Fruit fly (Drosophila melanogaster) whole organism, pupa: ENCODE measurements around the gene Ptpa.

Source experiments
- CG12605 ChIP-seq: fragments of 200-800 bp; sonication (Bioruptor generic); IDR thresholded peaks from 2 replicates; pipeline ENCODE4 v1.3.6; 2022; ENCODE audit warnings: missing biosample characterization, missing genetic modification characterization
- CG13204 ChIP-seq: fragments of 200-800 bp; sonication (Bioruptor generic); optimal IDR thresholded peaks from 2 replicates; lab custom pipeline; 2018; ENCODE audit warnings: missing biosample characterization, mild to moderate bottlenecking, missing genetic modification characterization, moderate library complexity
- CG14655 ChIP-seq: fragments of 200-800 bp; sonication (Bioruptor generic); optimal IDR thresholded peaks from 3 replicates; lab custom pipeline; 2017; ENCODE audit warnings: mild to moderate bottlenecking, missing biosample characterization, missing genetic modification reagents, missing genetic modification characterization
- CG17806 ChIP-seq: fragments of 200-800 bp; sonication (Bioruptor generic); optimal IDR thresholded peaks from 2 replicates; lab custom pipeline; 2018; ENCODE audit warnings: missing biosample characterization, mild to moderate bottlenecking, missing genetic modification characterization, moderate library complexity
- CG34367 ChIP-seq: fragments of 200-800 bp; sonication (Bioruptor generic); optimal IDR thresholded peaks from 2 replicates; lab custom pipeline; 2018; ENCODE audit warnings: missing biosample characterization, mild to moderate bottlenecking, missing genetic modification characterization
- CG4496 ChIP-seq: fragments of 200-800 bp; sonication (Bioruptor generic); IDR thresholded peaks from 3 replicates; pipeline ENCODE4 v1.3.6; 2022; ENCODE audit warnings: missing biosample characterization, missing genetic modification characterization
- CG8159 ChIP-seq: fragments of 200-800 bp; sonication (Bioruptor generic); optimal IDR thresholded peaks from 3 replicates; lab custom pipeline; 2018; ENCODE audit warnings: missing biosample characterization, mild to moderate bottlenecking, missing genetic modification characterization, moderate library complexity
- D1 ChIP-seq: fragments of 200-800 bp; sonication (Bioruptor generic); optimal IDR thresholded peaks from 2 replicates; lab custom pipeline; 2018; ENCODE audit warnings: missing biosample characterization, mild to moderate bottlenecking, missing genetic modification characterization, moderate library complexity
- EcR ChIP-seq: fragments of 200-800 bp; sonication (Bioruptor generic); optimal IDR thresholded peaks from 3 replicates; lab custom pipeline; 2019; ENCODE audit warnings: missing biosample characterization, missing genetic modification characterization, mild to moderate bottlenecking, moderate library complexity, missing genetic modification reagents
- Pif1A ChIP-seq: fragments of 200-800 bp; sonication (Bioruptor generic); optimal IDR thresholded peaks from 3 replicates; lab custom pipeline; 2016; ENCODE audit warnings: missing biosample characterization, missing genetic modification characterization
- fd96Ca ChIP-seq: fragments of 200-800 bp; sonication (Bioruptor generic); IDR thresholded peaks from 3 replicates; pipeline ENCODE4 v1.3.6; 2022; ENCODE audit warnings: missing biosample characterization, missing genetic modification characterization
- rn ChIP-seq: fragments of 200-800 bp; sonication (Bioruptor generic); IDR thresholded peaks from 2 replicates; pipeline ENCODE4 v1.3.6; 2022; ENCODE audit warnings: missing biosample characterization, missing genetic modification characterization

The Ptpa gene

dm6 chr2L:3417613-3418012, 40.8 kb downstream of the Ptpa start:
- TF ChIP-seq CG17806 (tag; lab: Kevin White, UChicago) (no peak), rn (GFP tag; lab: Robert Waterston, UW) (no peak)

- TF ChIP-seq CG14655 (GFP tag; lab: Kevin White, UChicago) (no peak), EcR (GFP tag; lab: Kevin White, UChicago) (no peak), CG17806 (tag; lab: Kevin White, UChicago) (no peak), CG4496 (GFP tag; lab: Robert Waterston, UW) (peak; percentile 65; the same call in 1 of the 3 replicates), CG8159 (tag; lab: Kevin White, UChicago) (no peak)
Observed at dm6 chr2L:3422753-3423152, 46.0 kb downstream of the Ptpa start.

- TF ChIP-seq CG13204 (GFP tag; lab: Kevin White, UChicago) (no peak), Pif1A (GFP tag; lab: Kevin White, UChicago) (no peak), CG17806 (tag; lab: Kevin White, UChicago) (no peak), CG12605 (GFP tag; lab: Robert Waterston, UW) (no peak), EcR (GFP tag; lab: Kevin White, UChicago) (peak; percentile 21), CG34367 (tag; lab: Kevin White, UChicago) (no peak), D1 (tag; lab: Kevin White, UChicago) (no peak)
Observed at dm6 chr2L:3425947-3426346, 49.1 kb downstream of the Ptpa start.

- TF ChIP-seq D1 (tag; lab: Kevin White, UChicago) = no peak
- 0 out of 3 replicates have a peak, but pooled peaks have one; percentile 21 for TF ChIP-seq fd96Ca (GFP tag; lab: Robert Waterston, UW)
- TF ChIP-seq CG12605 (GFP tag; lab: Robert Waterston, UW) = 0 out of 2 replicates have a peak, but pooled peaks have one; percentile 13
- 0 out of 3 replicates have a peak, but pooled peaks have one; percentile 18 for TF ChIP-seq CG4496 (GFP tag; lab: Robert Waterston, UW)
Observed at dm6 chr2L:3426669-3427232, 49.9 kb downstream of the Ptpa start, which contains the start of gene Pgant2. Pgant2 (minus strand) TSS chr2L:3426719.
